Fruit fly (Drosophila melanogaster): Measurements from ENCODE around the gene CG11983.

Gene CG11983

DNA sequence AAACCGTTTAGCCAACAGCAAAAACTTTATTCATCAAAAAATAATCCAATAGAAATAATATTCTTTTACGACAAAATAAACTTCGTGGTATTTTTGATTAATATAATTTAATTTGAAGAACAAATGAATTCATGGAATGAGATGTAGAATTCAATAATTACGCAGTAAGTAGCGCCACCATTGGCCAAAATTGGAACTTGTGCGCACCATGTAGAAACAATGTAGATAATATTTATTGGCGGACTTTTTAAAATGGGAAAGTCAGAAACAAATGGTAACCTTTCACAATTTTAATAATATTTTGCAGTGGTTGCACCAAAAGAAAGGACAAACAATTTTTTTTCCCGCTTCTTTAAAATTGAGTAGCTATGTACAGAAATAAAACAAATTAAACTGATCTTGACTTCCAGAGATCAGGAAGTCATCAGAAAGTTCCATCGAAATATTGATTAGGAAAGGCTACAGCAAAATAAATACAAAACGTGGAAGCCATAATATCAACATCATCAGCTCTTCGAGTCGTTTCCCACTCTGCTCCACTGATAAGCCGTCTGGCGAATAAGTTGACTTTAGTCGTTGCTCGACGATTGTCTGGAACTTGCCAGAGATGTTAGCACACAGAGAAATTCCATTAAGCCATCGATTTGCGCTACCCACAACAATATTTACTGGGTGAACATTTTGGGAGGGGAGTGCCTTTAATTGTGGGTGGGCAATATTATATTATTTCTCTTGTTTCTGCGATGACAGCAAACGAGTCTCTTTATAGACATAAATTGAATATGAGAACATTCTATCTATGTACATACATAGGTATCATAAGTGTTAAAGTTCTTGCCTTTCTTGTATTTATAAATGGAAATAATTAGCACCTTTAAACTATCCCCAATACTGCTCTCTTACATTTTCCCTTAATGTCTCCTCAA is 28.0 kb upstream of the CG11983 start (continued):
- TF ChIP-seq CG4282 (GFP tag; optimal IDR thresholded peaks at IDR 0.05) = no peak
- TF ChIP-seq Ssrp (tag; optimal IDR thresholded peaks at IDR 0.05) = no peak
- TF ChIP-seq nau (GFP tag; optimal IDR thresholded peaks at IDR 0.05) = peak; percentile 17
- TF ChIP-seq CG17328 (GFP tag; IDR thresholded peaks at IDR 0.05) = no peak
- no peak for TF ChIP-seq unpg (GFP tag; optimal IDR thresholded peaks at IDR 0.05)
- TF ChIP-seq CG1024 (GFP tag; IDR thresholded peaks at IDR 0.05) = no peak
- no peak for TF ChIP-seq CG6272 (GFP tag; IDR thresholded peaks at IDR 0.05)
- TF ChIP-seq ab (GFP tag; optimal IDR thresholded peaks at IDR 0.05) = no peak
- TF ChIP-seq CG8281 (tag; optimal IDR thresholded peaks at IDR 0.05) = no peak
- TF ChIP-seq CG7372 (GFP tag; IDR thresholded peaks at IDR 0.05) = no peak
- TF ChIP-seq CG17912 (GFP tag; optimal IDR thresholded peaks at IDR 0.05) = peak; percentile 27
- no peak for TF ChIP-seq ham (GFP tag; IDR thresholded peaks at IDR 0.05)
- no peak for TF ChIP-seq bowl (GFP tag; IDR thresholded peaks at IDR 0.05)
- TF ChIP-seq CG7963 (GFP tag; IDR thresholded peaks at IDR 0.05; ENCODE audit: partially characterized antibody) = peak; percentile 56; the same call in 2 of the 3 replicates
- TF ChIP-seq gce (GFP tag; IDR thresholded peaks at IDR 0.05) = no peak
- TF ChIP-seq mirr (GFP tag; optimal IDR thresholded peaks at IDR 0.05) = peak; percentile 10
- TF ChIP-seq CG18599 (GFP tag; optimal IDR thresholded peaks at IDR 0.05) = peak; percentile 26
- TF ChIP-seq Fer2 (tag; optimal IDR thresholded peaks at IDR 0.05) = no peak
- TF ChIP-seq C15 (GFP tag; IDR thresholded peaks at IDR 0.05) = no peak
- no peak for TF ChIP-seq pan (optimal IDR thresholded peaks at IDR 0.05)
- no peak for TF ChIP-seq pan (GFP tag; optimal IDR thresholded peaks at IDR 0.05 in 1 of 2, IDR thresholded peaks at IDR 0.05 in 1 of 2)
- TF ChIP-seq Med (GFP tag) = peak; percentile 57
- TF ChIP-seq H15 (GFP tag; IDR thresholded peaks at IDR 0.05) = 0 out of 3 replicates have a peak, but pooled peaks have one; percentile 6
- peak; percentile 6 for TF ChIP-seq Sry-δ (GFP tag; optimal IDR thresholded peaks at IDR 0.05)
- TF ChIP-seq ftz-f1 (GFP tag; optimal IDR thresholded peaks at IDR 0.05) = no peak
- 0 out of 2 replicates have a peak, but pooled peaks have one; percentile 15 for TF ChIP-seq CG3847 (GFP tag; IDR thresholded peaks at IDR 0.05)
- TF ChIP-seq so (GFP tag; IDR thresholded peaks at IDR 0.05) = 0 out of 3 replicates have a peak, but pooled peaks have one; percentile 27
- TF ChIP-seq CG7987 (GFP tag; optimal IDR thresholded peaks at IDR 0.05) = no peak
- peak; percentile 58; the same call in 1 of the 2 replicates for TF ChIP-seq CG32532 (GFP tag; IDR thresholded peaks at IDR 0.05)
- peak in 1 of 2 experiments; percentile 28 for TF ChIP-seq dpn (GFP tag; optimal IDR thresholded peaks at IDR 0.05)
- 0 out of 3 replicates have a peak, but pooled peaks have one; percentile 12 for TF ChIP-seq B-H1 (GFP tag; IDR thresholded peaks at IDR 0.05)
- no peak for TF ChIP-seq CG18476 (GFP tag; optimal IDR thresholded peaks at IDR 0.05)
- no peak for TF ChIP-seq CG7786 (GFP tag; optimal IDR thresholded peaks at IDR 0.05)
- TF ChIP-seq Atf-2 (GFP tag; optimal IDR thresholded peaks at IDR 0.05) = peak; percentile 14
- peak; percentile 85 for TF ChIP-seq CG42726 (GFP tag; IDR thresholded peaks at IDR 0.05; ENCODE audit: partially characterized antibody)
- peak; percentile 18 for TF ChIP-seq pfk (GFP tag; optimal IDR thresholded peaks at IDR 0.05)
- peak; percentile 39 for TF ChIP-seq lab (GFP tag; optimal IDR thresholded peaks at IDR 0.05)
- TF ChIP-seq pb (GFP tag; optimal IDR thresholded peaks at IDR 0.05) = no peak
- TF ChIP-seq CG8924 (tag; optimal IDR thresholded peaks at IDR 0.05) = no peak
- peak; percentile 38 for TF ChIP-seq Nf-YC (tag; optimal IDR thresholded peaks at IDR 0.05)
- TF ChIP-seq CG11695 (GFP tag; IDR thresholded peaks at IDR 0.05) = no peak
- TF ChIP-seq nmo (GFP tag; optimal IDR thresholded peaks at IDR 0.05) = peak; percentile 35
- TF ChIP-seq CG4730 (GFP tag; IDR thresholded peaks at IDR 0.05) = no peak
- no peak for TF ChIP-seq tio (GFP tag; optimal IDR thresholded peaks at IDR 0.05)
- TF ChIP-seq CG12219 (GFP tag; optimal IDR thresholded peaks at IDR 0.05) = no peak
- TF ChIP-seq Hr3 (GFP tag; optimal IDR thresholded peaks at IDR 0.05) = no peak
- no peak for TF ChIP-seq Poxn (GFP tag; IDR thresholded peaks at IDR 0.05)
- peak; percentile 44; the same call in 1 of the 3 replicates for TF ChIP-seq row (GFP tag; IDR thresholded peaks at IDR 0.05)
- TF ChIP-seq Mad (GFP tag; optimal IDR thresholded peaks at IDR 0.05) = peak; percentile 14

All from whole organism, embryonic.